Worm (Caenorhabditis elegans): ENCODE results near the gene chw-1.

chw-1 gene

ce11 chrV:10464746-10465145, 2.7 kb downstream of the chw-1 start:
- no peak for TF ChIP-seq elt-1 (tag; optimal IDR thresholded peaks at IDR 0.05)
- peak; percentile 19 for TF ChIP-seq crh-2 (tag; optimal IDR thresholded peaks at IDR 0.05)
- TF ChIP-seq mbf-1 (tag; optimal IDR thresholded peaks at IDR 0.05) = no peak
- no peak for TF ChIP-seq nhr-10 (tag; optimal IDR thresholded peaks at IDR 0.05)
- TF ChIP-seq lsy-2 (tag; optimal IDR thresholded peaks at IDR 0.05) = peak in 1 of 2 experiments; percentile 41
- peak; percentile 50 for TF ChIP-seq C34F6.9 (tag; optimal IDR thresholded peaks at IDR 0.05)
- peak; percentile 19 for TF ChIP-seq nhr-129 (tag; optimal IDR thresholded peaks at IDR 0.05)
- peak; percentile 0 for TF ChIP-seq nhr-25 (tag; optimal IDR thresholded peaks at IDR 0.05)

ce11 chrV:10465478-10465877, 3.4 kb downstream of the chw-1 start:
- TF ChIP-seq C34F6.9 (tag; optimal IDR thresholded peaks at IDR 0.05) = peak; percentile 50
- no peak for TF ChIP-seq ztf-1 (GFP tag; conservative IDR thresholded peaks at IDR 0.05)
- TF ChIP-seq F13H6.1 (tag; optimal IDR thresholded peaks at IDR 0.05) = no peak
- peak in 1 of 2 experiments; percentile 57 for TF ChIP-seq lsy-2 (tag; optimal IDR thresholded peaks at IDR 0.05)
- no peak for TF ChIP-seq nhr-77 (tag; optimal IDR thresholded peaks at IDR 0.05)
- no peak for TF ChIP-seq peb-1 (tag; optimal IDR thresholded peaks at IDR 0.05)
- no peak for TF ChIP-seq unc-62 (GFP tag; optimal IDR thresholded peaks at IDR 0.05)
- TF ChIP-seq nhr-129 (tag; optimal IDR thresholded peaks at IDR 0.05) = no peak
- no peak for TF ChIP-seq lin-13 (GFP tag; optimal IDR thresholded peaks at IDR 0.05)
- no peak for TF ChIP-seq ztf-11 (tag; optimal IDR thresholded peaks at IDR 0.05)
- peak; percentile 13 for TF ChIP-seq crh-2 (tag; optimal IDR thresholded peaks at IDR 0.05)
- TF ChIP-seq ceh-16 (tag; optimal IDR thresholded peaks at IDR 0.05) = no peak
- TF ChIP-seq nhr-21 (tag; optimal IDR thresholded peaks at IDR 0.05) = peak; percentile 29
- TF ChIP-seq snpc-4 (tag; optimal IDR thresholded peaks at IDR 0.05) = no peak
- TF ChIP-seq unc-39 (tag; optimal IDR thresholded peaks at IDR 0.05) = no peak
- no peak for TF ChIP-seq nhr-6 (tag; optimal IDR thresholded peaks at IDR 0.05)
- TF ChIP-seq alr-1 (tag; optimal IDR thresholded peaks at IDR 0.05) = no peak
- TF ChIP-seq aly-2 (tag; optimal IDR thresholded peaks at IDR 0.05) = no peak
- TF ChIP-seq unc-55 (GFP tag; optimal IDR thresholded peaks at IDR 0.05) = no peak
- TF ChIP-seq ZK546.5 (tag; optimal IDR thresholded peaks at IDR 0.05) = no peak
- TF ChIP-seq dmd-4 (tag; optimal IDR thresholded peaks at IDR 0.05) = no peak
- TF ChIP-seq nhr-10 (tag; optimal IDR thresholded peaks at IDR 0.05) = no peak
- TF ChIP-seq mab-5 (tag; optimal IDR thresholded peaks at IDR 0.05) = no peak
- no peak for TF ChIP-seq Y55F3AM.14 (GFP tag; optimal IDR thresholded peaks at IDR 0.05)
- TF ChIP-seq sma-3 (GFP tag; optimal IDR thresholded peaks at IDR 0.05) = no peak
- TF ChIP-seq sma-9 (GFP tag; optimal IDR thresholded peaks at IDR 0.05) = peak; percentile 61
- no peak for TF ChIP-seq sma-9 (tag; optimal IDR thresholded peaks at IDR 0.05)
- no peak for TF ChIP-seq ceh-82 (tag; optimal IDR thresholded peaks at IDR 0.05)
- no peak for TF ChIP-seq ama-1 (optimal IDR thresholded peaks at IDR 0.05)
- TF ChIP-seq mbf-1 (tag; optimal IDR thresholded peaks at IDR 0.05) = no peak
- TF ChIP-seq egl-27 (tag; optimal IDR thresholded peaks at IDR 0.05) = no peak
- no peak for TF ChIP-seq nhr-237 (tag; optimal IDR thresholded peaks at IDR 0.05)

ce11 chrV:10466607-10467092, 4.6 kb downstream of the chw-1 start:
- TF ChIP-seq nhr-129 (tag; optimal IDR thresholded peaks at IDR 0.05) = peak; percentile 99
- peak; percentile 95 for TF ChIP-seq nhr-25 (tag; optimal IDR thresholded peaks at IDR 0.05)
- TF ChIP-seq crh-2 (tag; optimal IDR thresholded peaks at IDR 0.05) = peak; percentile 98
- TF ChIP-seq nhr-6 (tag; optimal IDR thresholded peaks at IDR 0.05) = peak; percentile 96
- TF ChIP-seq ztf-11 (tag; optimal IDR thresholded peaks at IDR 0.05) = no peak
- TF ChIP-seq R02D3.7 (tag; optimal IDR thresholded peaks at IDR 0.05) = no peak
- TF ChIP-seq nhr-10 (tag; optimal IDR thresholded peaks at IDR 0.05) = peak; percentile 44
- peak; percentile 61 for TF ChIP-seq unc-62 (GFP tag; optimal IDR thresholded peaks at IDR 0.05)
- peak; percentile 12 for TF ChIP-seq ZK546.5 (tag; optimal IDR thresholded peaks at IDR 0.05)
- TF ChIP-seq zag-1 (tag; optimal IDR thresholded peaks at IDR 0.05) = peak; percentile 95
- peak; percentile 52 for TF ChIP-seq ama-1 (optimal IDR thresholded peaks at IDR 0.05)
- TF ChIP-seq sma-3 (GFP tag; optimal IDR thresholded peaks at IDR 0.05) = peak; percentile 97
- TF ChIP-seq nhr-237 (tag; optimal IDR thresholded peaks at IDR 0.05) = no peak
- TF ChIP-seq C34F6.9 (tag; optimal IDR thresholded peaks at IDR 0.05) = peak; percentile 98
- no peak for TF ChIP-seq nhr-12 (tag; optimal IDR thresholded peaks at IDR 0.05)
- TF ChIP-seq lin-39 (tag; optimal IDR thresholded peaks at IDR 0.05) = peak; percentile 58
- peak; percentile 87 for TF ChIP-seq lin-11 (tag; optimal IDR thresholded peaks at IDR 0.05)
- no peak for TF ChIP-seq peb-1 (tag; optimal IDR thresholded peaks at IDR 0.05)
- TF ChIP-seq skn-1 (tag; optimal IDR thresholded peaks at IDR 0.05) = peak; percentile 76
- TF ChIP-seq dmd-4 (tag; optimal IDR thresholded peaks at IDR 0.05) = no peak
- peak; percentile 70 for TF ChIP-seq nhr-77 (tag; optimal IDR thresholded peaks at IDR 0.05)
- peak; percentile 86 for TF ChIP-seq alr-1 (tag; optimal IDR thresholded peaks at IDR 0.05)
- no peak for TF ChIP-seq aly-2 (tag; optimal IDR thresholded peaks at IDR 0.05)
- peak; percentile 97 for TF ChIP-seq F13H6.1 (tag; optimal IDR thresholded peaks at IDR 0.05)
- TF ChIP-seq snpc-4 (tag; optimal IDR thresholded peaks at IDR 0.05) = peak; percentile 74
- peak; percentile 68 for TF ChIP-seq ceh-82 (tag; optimal IDR thresholded peaks at IDR 0.05)
- TF ChIP-seq lin-13 (GFP tag; optimal IDR thresholded peaks at IDR 0.05) = peak; percentile 89
- TF ChIP-seq unc-39 (tag; optimal IDR thresholded peaks at IDR 0.05) = no peak
- TF ChIP-seq ztf-4 (tag; optimal IDR thresholded peaks at IDR 0.05) = peak; percentile 89
- no peak for TF ChIP-seq nhr-11 (tag; optimal IDR thresholded peaks at IDR 0.05)
- TF ChIP-seq fos-1 (tag; optimal IDR thresholded peaks at IDR 0.05) = peak; percentile 94
- no peak for TF ChIP-seq elt-3 (tag; optimal IDR thresholded peaks at IDR 0.05)
- peak; percentile 96 for TF ChIP-seq unc-55 (GFP tag; optimal IDR thresholded peaks at IDR 0.05)
- TF ChIP-seq sma-9 (GFP tag; optimal IDR thresholded peaks at IDR 0.05) = peak; percentile 99
- TF ChIP-seq sma-9 (tag; optimal IDR thresholded peaks at IDR 0.05) = peak; percentile 56
- no peak for TF ChIP-seq ceh-16 (tag; optimal IDR thresholded peaks at IDR 0.05)
- peak; percentile 97 for TF ChIP-seq sem-4 (tag; optimal IDR thresholded peaks at IDR 0.05)
- peak; percentile 7 for TF ChIP-seq elt-1 (tag; optimal IDR thresholded peaks at IDR 0.05)
- TF ChIP-seq mab-5 (tag; optimal IDR thresholded peaks at IDR 0.05) = peak; percentile 89
- TF ChIP-seq blmp-1 (tag; optimal IDR thresholded peaks at IDR 0.05; ENCODE audit: insufficient read depth) = peak; percentile 90

Data from whole organism, L2 larva.